Worm (Caenorhabditis elegans) whole organism, L4/young adult: ENCODE measurements around the gene rmd-6.

Experiments
- W03F9.2 ChIP-seq: fragments of 150-350 bp; optimal IDR thresholded peaks from 2 replicates; lab custom pipeline; 2014; ENCODE audit warnings: missing biosample characterization, missing genetic modification characterization
- dao-5 ChIP-seq: sonication (generic microtip); optimal IDR thresholded peaks from 2 replicates; lab custom pipeline; 2016; ENCODE audit warnings: missing genotype, missing genetic modification characterization, moderate library complexity, missing compliant biosample characterization
- him-1 ChIP-seq: sonication (generic microtip); optimal IDR thresholded peaks from 2 replicates; lab custom pipeline; 2016; ENCODE audit warnings: missing genotype, missing genetic modification reagents, missing genetic modification characterization, missing compliant biosample characterization

- TF ChIP-seq dao-5 (tag; lab: Kevin White, UChicago): no peak
- TF ChIP-seq him-1 (tag; lab: Kevin White, UChicago): peak; percentile 15
- peak; percentile 52 for TF ChIP-seq W03F9.2 (tag; lab: Kevin White, UChicago)
These were observed 22.5 kb downstream of the rmd-6 start, which contains the start of the genes snpn-1 and C02B10.4 for ce11 chrIV:5090993-5091793.
